Fruit fly (Drosophila melanogaster): ENCODE data around the gene Ptp36E.
A peak's percentile ranks its signal among the peaks of the same experiment; 100 is the strongest.

Ptp36E gene

dm6 chr2L:18151826-18152138, 33.0 kb downstream of the Ptp36E start:
- TF ChIP-seq fkh (GFP tag; optimal IDR thresholded peaks at IDR 0.05) (peak; percentile 80), CG34406 (GFP tag; optimal IDR thresholded peaks at IDR 0.05) (no peak), Eip78C (GFP tag) (peak; percentile 12)

DNA sequence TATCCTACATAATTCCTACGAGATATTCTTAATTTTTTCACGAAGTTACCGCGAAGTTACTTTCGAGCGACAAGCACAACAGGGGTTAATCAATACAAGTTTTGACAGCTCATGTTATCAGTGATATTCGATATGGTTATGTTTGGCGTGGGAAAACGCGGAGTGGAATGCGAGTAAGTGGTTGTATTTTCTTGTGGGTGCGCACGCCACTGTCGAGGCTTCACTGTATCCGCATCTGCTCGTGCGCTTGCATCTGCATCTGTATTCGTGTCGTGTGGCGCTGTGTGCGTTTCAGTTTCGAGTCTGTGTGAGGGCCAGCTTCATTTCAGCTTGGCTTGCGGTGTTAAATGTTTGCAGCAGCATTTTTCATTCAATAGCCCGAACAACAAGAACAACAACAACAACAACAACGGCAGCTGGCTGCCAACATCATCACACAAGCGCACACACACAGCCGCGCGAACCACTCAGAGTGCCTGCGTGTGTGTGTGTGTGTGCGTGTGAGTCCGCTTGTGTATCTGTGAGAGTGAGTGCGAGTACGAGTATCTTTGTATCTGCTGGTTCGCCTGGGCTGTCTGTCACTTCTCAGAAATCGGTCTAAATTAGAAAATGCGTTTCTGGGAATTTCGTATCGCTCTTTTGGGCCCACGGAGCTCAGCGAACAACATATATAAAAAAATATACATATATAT, 33.5 kb downstream of the Ptp36E start:
- TF ChIP-seq achi (GFP tag; optimal IDR thresholded peaks at IDR 0.05) (peak; percentile 22), CG16779 (tag; optimal IDR thresholded peaks at IDR 0.05) (no peak), Ets21C (GFP tag; optimal IDR thresholded peaks at IDR 0.05) (peak; percentile 41), cyc (GFP tag; optimal IDR thresholded peaks at IDR 0.05) (peak; percentile 70), CG6792 (GFP tag; optimal IDR thresholded peaks at IDR 0.05) (peak; percentile 44), CG8319 (GFP tag; optimal IDR thresholded peaks at IDR 0.05) (no peak), dac (GFP tag; optimal IDR thresholded peaks at IDR 0.05) (peak; percentile 37), CG3919 (GFP tag; optimal IDR thresholded peaks at IDR 0.05) (peak; percentile 50), acj6 (GFP tag; optimal IDR thresholded peaks at IDR 0.05) (peak; percentile 60), spab (GFP tag; optimal IDR thresholded peaks at IDR 0.05) (peak; percentile 21), CG4318 (GFP tag; optimal IDR thresholded peaks at IDR 0.05) (peak; percentile 49), CG15336 (GFP tag; IDR thresholded peaks at IDR 0.05) (peak; percentile 48; the same call in 1 of the 2 replicates), Sox102F (GFP tag; optimal IDR thresholded peaks at IDR 0.05) (no peak), CG3032 (tag; optimal IDR thresholded peaks at IDR 0.05) (peak; percentile 30), Ets96B (tag; optimal IDR thresholded peaks at IDR 0.05) (peak; percentile 3), CG11294 (GFP tag; IDR thresholded peaks at IDR 0.05) (peak; percentile 73), dsx (GFP tag; optimal IDR thresholded peaks at IDR 0.05; ENCODE audit: poor library complexity, severe bottlenecking) (peak; percentile 51), CG8119 (GFP tag; IDR thresholded peaks at IDR 0.05) (peak; percentile 46; the same call in 1 of the 3 replicates), Sox14 (GFP tag; optimal IDR thresholded peaks at IDR 0.05) (peak; percentile 70), CG31627 (GFP tag; optimal IDR thresholded peaks at IDR 0.05) (peak; percentile 84), CG34406 (GFP tag; optimal IDR thresholded peaks at IDR 0.05) (no peak), net (GFP tag; optimal IDR thresholded peaks at IDR 0.05) (no peak), CG11902 (GFP tag; optimal IDR thresholded peaks at IDR 0.05) (peak; percentile 55), esn (GFP tag; optimal IDR thresholded peaks at IDR 0.05) (peak; percentile 61), fkh (GFP tag; optimal IDR thresholded peaks at IDR 0.05) (no peak), Hr39 (GFP tag; optimal IDR thresholded peaks at IDR 0.05) (peak; percentile 84), Met (GFP tag; optimal IDR thresholded peaks at IDR 0.05) (peak; percentile 70), CG8632 (GFP tag; optimal IDR thresholded peaks at IDR 0.05) (no peak), CG1621 (tag; optimal IDR thresholded peaks at IDR 0.05) (peak; percentile 47), CG6163 (GFP tag; IDR thresholded peaks at IDR 0.05) (peak; percentile 79), Hr38 (GFP tag; optimal IDR thresholded peaks at IDR 0.05) (no peak), eg (GFP tag; IDR thresholded peaks at IDR 0.05) (peak; percentile 77), OdsH (GFP tag; optimal IDR thresholded peaks at IDR 0.05) (peak; percentile 44), Gug (GFP tag; IDR thresholded peaks at IDR 0.05) (peak; percentile 30; the same call in 1 of the 2 replicates), CG6276 (GFP tag; optimal IDR thresholded peaks at IDR 0.05) (no peak), CG6854 (GFP tag; optimal IDR thresholded peaks at IDR 0.05) (peak; percentile 10), Eip93F (GFP tag; optimal IDR thresholded peaks at IDR 0.05) (no peak), CG6808 (GFP tag; optimal IDR thresholded peaks at IDR 0.05) (peak; percentile 39), svp (GFP tag) (peak; percentile 90), Sox15 (GFP tag; optimal IDR thresholded peaks at IDR 0.05) (peak; percentile 28), ss (GFP tag; optimal IDR thresholded peaks at IDR 0.05) (peak; percentile 4 to 48), topi (GFP tag; optimal IDR thresholded peaks at IDR 0.05) (peak; percentile 64), CG10669 (GFP tag; optimal IDR thresholded peaks at IDR 0.05) (peak; percentile 42), pdm3 (GFP tag; optimal IDR thresholded peaks at IDR 0.05) (peak; percentile 56), CG7368 (GFP tag; optimal IDR thresholded peaks at IDR 0.05) (no peak), Smox (GFP tag; optimal IDR thresholded peaks at IDR 0.05) (peak; percentile 48), Eip78C (GFP tag) (peak; percentile 87), salr (GFP tag; optimal IDR thresholded peaks at IDR 0.05) (peak; percentile 26 to 52), CG10631 (GFP tag; optimal IDR thresholded peaks at IDR 0.05) (peak; percentile 54)
